Worm (Caenorhabditis elegans) whole organism, early embryonic: ENCODE results near the gene emb-9.

Source experiments
- B0310.2 ChIP-seq: sonication (generic microtip); optimal IDR thresholded peaks from 2 replicates; lab custom pipeline; 2016; ENCODE audit warnings: mild to moderate bottlenecking, missing genetic modification characterization, missing compliant biosample characterization
- F13C5.2 ChIP-seq: sonication (generic microtip); optimal IDR thresholded peaks from 2 replicates; lab custom pipeline; 2017; ENCODE audit warnings: mild to moderate bottlenecking, missing genetic modification characterization, inconsistent platforms, missing compliant biosample characterization
- aly-1 ChIP-seq: sonication (generic microtip); optimal IDR thresholded peaks from 2 replicates; lab custom pipeline; 2016; ENCODE audit warnings: missing genetic modification characterization, missing compliant biosample characterization
- ama-1 ChIP-seq: fragments of 150-350 bp; optimal IDR thresholded peaks from 2 replicates; lab custom pipeline; 2014
- ceh-13 ChIP-seq: fragments of 200-800 bp; sonication (Bioruptor generic); optimal IDR thresholded peaks from 2 replicates; lab custom pipeline; 2018; ENCODE audit warnings: mild to moderate bottlenecking, missing genetic modification characterization, missing compliant biosample characterization
- ceh-36 ChIP-seq: sonication (generic microtip); optimal IDR thresholded peaks from 2 replicates; lab custom pipeline; 2016; ENCODE audit warnings: missing genetic modification characterization, inconsistent platforms, missing compliant biosample characterization
- ets-7 ChIP-seq: sonication (generic microtip); optimal IDR thresholded peaks from 2 replicates; lab custom pipeline; 2016; ENCODE audit warnings: missing genotype, missing genetic modification characterization, missing compliant biosample characterization
- flt-1 ChIP-seq: fragments of 200-800 bp; sonication (Bioruptor generic); IDR thresholded peaks from 2 replicates; pipeline ENCODE4 v1.3.6; 2022; ENCODE audit warnings: missing genetic modification characterization, missing compliant biosample characterization
- hmbx-1 ChIP-seq: sonication (generic microtip); optimal IDR thresholded peaks from 2 replicates; lab custom pipeline; 2016; ENCODE audit warnings: mild to moderate bottlenecking, missing genetic modification characterization, missing compliant biosample characterization
- hmg-4 ChIP-seq: fragments of 200-800 bp; sonication (Bioruptor generic); optimal IDR thresholded peaks from 2 replicates; lab custom pipeline; 2018; ENCODE audit warnings: mild to moderate bottlenecking, missing genetic modification characterization, missing compliant biosample characterization
- hnd-1 ChIP-seq: sonication (generic microtip); optimal IDR thresholded peaks from 2 replicates; lab custom pipeline; 2016; ENCODE audit warnings: missing genetic modification characterization, missing compliant biosample characterization
- pes-1 ChIP-seq: fragments of 200-800 bp; sonication (Bioruptor generic); IDR thresholded peaks from 2 replicates; pipeline ENCODE4 v1.3.6; 2022; ENCODE audit warnings: missing genetic modification reagents, missing genetic modification characterization, missing compliant biosample characterization
- scrt-1 ChIP-seq: fragments of 200-800 bp; sonication (Bioruptor generic); IDR thresholded peaks from 2 replicates; pipeline ENCODE4 v1.3.6; 2022; ENCODE audit warnings: missing genetic modification characterization, missing compliant biosample characterization
- sea-1 ChIP-seq: fragments of 200-800 bp; sonication (Bioruptor generic); conservative IDR thresholded peaks from 2 replicates; pipeline ENCODE4 v1.3.6; 2022; ENCODE audit warnings: missing genetic modification characterization, missing compliant biosample characterization
- tbx-11 ChIP-seq: fragments of 200-800 bp; sonication (Bioruptor generic); IDR thresholded peaks from 2 replicates; pipeline ENCODE4 v1.3.6; 2022; ENCODE audit warnings: missing genetic modification characterization, missing compliant biosample characterization
- tbx-37 ChIP-seq: fragments of 200-800 bp; sonication (Bioruptor generic); conservative IDR thresholded peaks from 2 replicates; pipeline ENCODE4 v1.3.6; 2022; ENCODE audit warnings: missing genetic modification reagents, missing genetic modification characterization, missing compliant biosample characterization
- tra-4 ChIP-seq: sonication (generic microtip); optimal IDR thresholded peaks from 2 replicates; lab custom pipeline; 2017; ENCODE audit warnings: missing genetic modification characterization, missing compliant biosample characterization

The emb-9 gene

DNA sequence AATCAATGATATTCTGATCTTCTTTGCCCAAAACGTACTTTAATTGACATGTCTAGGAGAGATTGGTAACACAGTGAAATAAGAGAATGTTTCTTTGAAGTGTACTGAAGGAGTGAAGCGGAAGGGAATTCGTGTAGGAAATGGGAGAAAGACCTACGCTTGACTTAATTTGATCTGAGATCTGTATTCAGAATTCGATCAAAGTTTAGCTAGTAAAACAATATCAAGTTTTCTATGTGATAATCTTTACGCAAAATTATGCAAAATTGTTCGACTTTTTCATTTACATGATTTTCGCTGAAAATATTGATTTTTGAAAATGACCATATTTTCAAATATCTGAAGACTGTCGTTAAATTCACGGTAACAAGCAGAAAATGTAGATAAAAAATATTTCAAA, 46.9 kb downstream of the emb-9 start, which contains the start of gene K01B6.4:
Gene K01B6.4 (minus strand): TSS at position 101 of the 400 bp plus-strand sequence.
- TF ChIP-seq hnd-1 (tag; lab: Kevin White, UChicago): no peak
- TF ChIP-seq tbx-37: no peak
- no peak for TF ChIP-seq ama-1 (lab: Kevin White, UChicago)
- no peak for TF ChIP-seq pes-1
- TF ChIP-seq hmbx-1: no peak
- TF ChIP-seq ets-7: no peak
- TF ChIP-seq sea-1 (GFP tag; lab: Robert Waterston, UW): no peak
- no peak for TF ChIP-seq scrt-1 (GFP tag; lab: Robert Waterston, UW)
- no peak for TF ChIP-seq ceh-13 (GFP tag; lab: Kevin White, UChicago)
- TF ChIP-seq B0310.2 (tag; lab: Kevin White, UChicago): no peak
- TF ChIP-seq aly-1 (tag; lab: Kevin White, UChicago): no peak
- TF ChIP-seq tbx-11: no peak
- TF ChIP-seq flt-1 (GFP tag; lab: Robert Waterston, UW): no peak
- TF ChIP-seq tra-4 (tag; lab: Kevin White, UChicago): no peak
- no peak for TF ChIP-seq ceh-36 (tag; lab: Kevin White, UChicago)
- TF ChIP-seq hmg-4: no peak
- TF ChIP-seq F13C5.2 (tag; lab: Kevin White, UChicago): no peak

ce11 chrIII:9289815-9290214, 54.4 kb downstream of the emb-9 start:
- TF ChIP-seq ceh-13 (GFP tag; lab: Kevin White, UChicago): no peak
- TF ChIP-seq aly-1 (tag; lab: Kevin White, UChicago): no peak
- no peak for TF ChIP-seq flt-1 (GFP tag; lab: Robert Waterston, UW)
- TF ChIP-seq tbx-11: no peak
- TF ChIP-seq B0310.2 (tag; lab: Kevin White, UChicago): no peak
- no peak for TF ChIP-seq tra-4 (tag; lab: Kevin White, UChicago)
- TF ChIP-seq hnd-1 (tag; lab: Kevin White, UChicago): no peak
- TF ChIP-seq ets-7: no peak
- no peak for TF ChIP-seq ama-1 (lab: Kevin White, UChicago)
- TF ChIP-seq ceh-36 (tag; lab: Kevin White, UChicago): no peak
- TF ChIP-seq hmg-4: no peak
- no peak for TF ChIP-seq scrt-1 (GFP tag; lab: Robert Waterston, UW)
- no peak for TF ChIP-seq F13C5.2 (tag; lab: Kevin White, UChicago)
- no peak for TF ChIP-seq pes-1

DNA sequence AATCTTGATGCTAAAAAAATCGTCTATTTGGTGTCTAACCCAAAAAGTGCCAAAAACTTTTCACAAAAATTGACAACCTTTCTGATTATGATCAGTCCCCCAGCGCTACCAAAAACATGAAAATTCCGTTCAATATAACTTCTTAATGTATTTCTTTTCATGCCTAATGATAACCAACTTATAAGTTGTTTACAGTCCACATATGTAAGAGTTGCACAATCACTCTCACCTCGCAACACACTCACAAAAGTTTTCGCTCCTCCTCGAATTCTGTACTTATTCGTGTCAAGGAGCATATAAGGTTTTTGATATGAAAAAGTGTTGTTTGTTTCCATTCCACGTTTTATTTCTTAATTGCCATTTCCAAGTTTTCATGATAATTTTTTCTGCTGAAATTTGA, 55.7 kb downstream of the emb-9 start:
- no peak for TF ChIP-seq tra-4 (tag; lab: Kevin White, UChicago)
- no peak for TF ChIP-seq tbx-37
- TF ChIP-seq ets-7: no peak
- no peak for TF ChIP-seq aly-1 (tag; lab: Kevin White, UChicago)
- TF ChIP-seq F13C5.2 (tag; lab: Kevin White, UChicago): no peak
- no peak for TF ChIP-seq B0310.2 (tag; lab: Kevin White, UChicago)
- TF ChIP-seq ama-1 (lab: Kevin White, UChicago): no peak
- TF ChIP-seq sea-1 (GFP tag; lab: Robert Waterston, UW): no peak
- no peak for TF ChIP-seq flt-1 (GFP tag; lab: Robert Waterston, UW)
- TF ChIP-seq hmg-4: no peak
